Worm (Caenorhabditis elegans) whole organism, mixed stage, embryonic: Measurements from ENCODE around the gene T25D10.4.

Experiments used
- M03D4.4 ChIP-seq: sonication (generic microtip); optimal IDR thresholded peaks from 2 replicates; lab custom pipeline; 2017; ENCODE audit warnings: mild to moderate bottlenecking, missing genetic modification characterization, missing compliant biosample characterization
- bed-3 ChIP-seq: fragments of 200-800 bp; sonication (Bioruptor generic); optimal IDR thresholded peaks from 3 replicates; lab custom pipeline; 2018; ENCODE audit warnings: mild to moderate bottlenecking, missing genetic modification characterization, moderate library complexity, missing compliant biosample characterization
- blmp-1 ChIP-seq: fragments of 150-350 bp; optimal IDR thresholded peaks from 2 replicates; lab custom pipeline; 2014; ENCODE audit warnings: missing biosample characterization, missing genetic modification characterization
- ceh-39 ChIP-seq: fragments of 150-350 bp; optimal IDR thresholded peaks from 2 replicates; lab custom pipeline; 2014; ENCODE audit warnings: missing biosample characterization, missing genetic modification characterization
- ceh-43 ChIP-seq: fragments of 200-800 bp; sonication (Bioruptor generic); optimal IDR thresholded peaks from 2 replicates; lab custom pipeline; 2018; ENCODE audit warnings: mild to moderate bottlenecking, missing genetic modification characterization, moderate library complexity, missing compliant biosample characterization
- ceh-83 ChIP-seq: fragments of 200-800 bp; sonication (Bioruptor generic); optimal IDR thresholded peaks from 2 replicates; lab custom pipeline; 2018; ENCODE audit warnings: mild to moderate bottlenecking, missing genetic modification characterization, missing compliant biosample characterization
- ces-1 ChIP-seq: fragments of 150-350 bp; optimal IDR thresholded peaks from 2 replicates; lab custom pipeline; 2014; ENCODE audit warnings: missing biosample characterization, missing genetic modification reagents, missing genetic modification characterization
- cnd-1 ChIP-seq: fragments of 200-800 bp; sonication (Bioruptor generic); optimal IDR thresholded peaks from 2 replicates; lab custom pipeline; 2018; ENCODE audit warnings: mild to moderate bottlenecking, missing genetic modification characterization, missing compliant biosample characterization
- drap-1 ChIP-seq: fragments of 200-800 bp; sonication (Bioruptor generic); optimal IDR thresholded peaks from 3 replicates; lab custom pipeline; 2018; ENCODE audit warnings: mild to moderate bottlenecking, missing genetic modification characterization, missing compliant biosample characterization
- elt-1 ChIP-seq: sonication (generic microtip); optimal IDR thresholded peaks from 2 replicates; lab custom pipeline; 2017; ENCODE audit warnings: missing genetic modification characterization, mild to moderate bottlenecking, missing compliant biosample characterization, antibody characterized with exemption, moderate library complexity, borderline replicate concordance; ENCODE audit not compliant: insufficient read depth
- elt-3 ChIP-seq: fragments of 150-350 bp; optimal IDR thresholded peaks from 2 replicates; lab custom pipeline; 2014; ENCODE audit warnings: missing biosample characterization, missing genetic modification characterization
- flh-1 ChIP-seq: fragments of 200-800 bp; sonication (Bioruptor generic); optimal IDR thresholded peaks from 2 replicates; lab custom pipeline; 2018; ENCODE audit warnings: mild to moderate bottlenecking, missing genetic modification characterization, moderate library complexity, missing compliant biosample characterization
- ham-2 ChIP-seq: fragments of 200-800 bp; sonication (Bioruptor generic); optimal IDR thresholded peaks from 2 replicates; lab custom pipeline; 2018; ENCODE audit warnings: mild to moderate bottlenecking, missing genetic modification characterization, missing compliant biosample characterization
- hlh-1 ChIP-seq: fragments of 150-350 bp; optimal IDR thresholded peaks from 2 replicates; lab custom pipeline; 2014; ENCODE audit warnings: missing biosample characterization, missing genetic modification reagents, missing genetic modification characterization
- lin-13 ChIP-seq: fragments of 150-350 bp; optimal IDR thresholded peaks from 2 replicates; lab custom pipeline; 2014; ENCODE audit warnings: missing biosample characterization, missing genetic modification characterization
- lin-32 ChIP-seq: fragments of 200-800 bp; sonication (Bioruptor generic); optimal IDR thresholded peaks from 2 replicates; lab custom pipeline; 2018; ENCODE audit warnings: mild to moderate bottlenecking, missing genetic modification characterization, missing compliant biosample characterization
- lsy-2 ChIP-seq: fragments of 150-350 bp; optimal IDR thresholded peaks from 2 replicates; lab custom pipeline; 2014; ENCODE audit warnings: missing biosample characterization, missing genetic modification characterization
- mab-5 ChIP-seq: fragments of 150-350 bp; optimal IDR thresholded peaks from 2 replicates; lab custom pipeline; 2014; ENCODE audit warnings: missing biosample characterization, missing genetic modification characterization
- mep-1 ChIP-seq: fragments of 150-350 bp; optimal IDR thresholded peaks from 2 replicates; lab custom pipeline; 2017; ENCODE audit warnings: missing biosample characterization, missing genetic modification reagents, missing genetic modification characterization, inconsistent platforms
- mls-2 ChIP-seq: sonication (generic microtip); optimal IDR thresholded peaks from 2 replicates; lab custom pipeline; 2016; ENCODE audit warnings: mild to moderate bottlenecking, missing genetic modification characterization, moderate library complexity, missing compliant biosample characterization
- nhr-12 ChIP-seq: fragments of 150-350 bp; optimal IDR thresholded peaks from 2 replicates; lab custom pipeline; 2014; ENCODE audit warnings: missing biosample characterization, missing genetic modification characterization
- nhr-2 ChIP-seq: fragments of 150-350 bp; optimal IDR thresholded peaks from 2 replicates; lab custom pipeline; 2014; ENCODE audit warnings: missing biosample characterization, missing genetic modification characterization
- nhr-237 ChIP-seq: fragments of 150-350 bp; optimal IDR thresholded peaks from 2 replicates; lab custom pipeline; 2014; ENCODE audit warnings: missing biosample characterization, missing genetic modification characterization
- nhr-28 ChIP-seq: fragments of 150-350 bp; optimal IDR thresholded peaks from 2 replicates; lab custom pipeline; 2014; ENCODE audit warnings: missing biosample characterization, missing genetic modification characterization
- nhr-76 ChIP-seq: sonication (generic microtip); optimal IDR thresholded peaks from 2 replicates; lab custom pipeline; 2017; ENCODE audit warnings: missing biosample characterization, missing genetic modification characterization
- pha-4 ChIP-seq: fragments of 150-350 bp; optimal IDR thresholded peaks from 2 replicates; lab custom pipeline; 2018; ENCODE audit warnings: missing biosample characterization, missing genetic modification reagents, missing genetic modification characterization
- sem-2 ChIP-seq: fragments of 200-800 bp; sonication (Bioruptor generic); optimal IDR thresholded peaks from 2 replicates; lab custom pipeline; 2018; ENCODE audit warnings: mild to moderate bottlenecking, missing genetic modification characterization, missing compliant biosample characterization
- snpc-4 ChIP-seq: fragments of 150-350 bp; optimal IDR thresholded peaks from 2 replicates; lab custom pipeline; 2014; ENCODE audit warnings: missing biosample characterization, missing genetic modification characterization
- sptf-1 ChIP-seq: sonication (generic microtip); optimal IDR thresholded peaks from 2 replicates; lab custom pipeline; 2017; ENCODE audit warnings: mild to moderate bottlenecking, missing genetic modification characterization, moderate library complexity, missing compliant biosample characterization
- tbx-8 ChIP-seq: fragments of 200-800 bp; sonication (Bioruptor generic); optimal IDR thresholded peaks from 2 replicates; lab custom pipeline; 2018; ENCODE audit warnings: mild to moderate bottlenecking, missing genetic modification characterization, moderate library complexity, missing compliant biosample characterization
- unc-120 ChIP-seq: sonication (generic microtip); optimal IDR thresholded peaks from 2 replicates; lab custom pipeline; 2017; ENCODE audit warnings: missing genetic modification characterization, missing compliant biosample characterization; ENCODE audit not compliant: poor library complexity, severe bottlenecking
- unc-39 ChIP-seq: fragments of 150-350 bp; optimal IDR thresholded peaks from 2 replicates; lab custom pipeline; 2014; ENCODE audit warnings: missing biosample characterization, missing genetic modification characterization
- zip-8 ChIP-seq: fragments of 150-350 bp; optimal IDR thresholded peaks from 2 replicates; lab custom pipeline; 2014; ENCODE audit warnings: missing biosample characterization, missing genetic modification characterization
- ztf-11 ChIP-seq: fragments of 150-350 bp; optimal IDR thresholded peaks from 2 replicates; lab custom pipeline; 2014; ENCODE audit warnings: missing biosample characterization, missing genetic modification characterization

The T25D10.4 gene

DNA sequence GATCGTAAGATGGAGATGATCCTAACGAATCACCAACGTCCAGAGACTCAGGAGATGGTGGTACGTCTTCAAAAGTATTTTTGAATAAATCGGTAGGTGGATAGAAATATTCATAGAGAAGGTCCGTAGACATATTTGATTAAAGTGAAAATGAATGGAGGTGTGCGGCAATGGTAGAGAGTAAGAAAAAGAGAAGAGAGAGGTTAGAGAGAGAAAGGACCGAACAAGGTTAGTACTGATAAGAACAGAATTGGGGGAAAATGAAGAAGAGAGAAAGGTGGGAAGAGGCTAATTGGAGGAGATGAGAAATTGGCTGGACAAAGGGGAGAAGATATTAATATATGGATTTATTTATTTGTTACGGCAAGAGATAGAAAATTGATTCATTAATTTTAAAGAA, 39.6 kb upstream of the T25D10.4 start, which contains the start of gene nhr-22:
Gene nhr-22 (minus strand): TSS at position 137 of the 400 bp plus-strand sequence.
- TF ChIP-seq mab-5 (tag; lab: Kevin White, UChicago): no peak
- no peak for TF ChIP-seq nhr-237 (tag; lab: Kevin White, UChicago)
- TF ChIP-seq elt-3: no peak
- TF ChIP-seq blmp-1 (tag; lab: Kevin White, UChicago): no peak
- no peak for TF ChIP-seq mls-2 (tag; lab: Kevin White, UChicago)
- no peak for TF ChIP-seq sptf-1 (tag; lab: Kevin White, UChicago)
- no peak for TF ChIP-seq ztf-11 (tag; lab: Kevin White, UChicago)
- no peak for TF ChIP-seq unc-39 (tag; lab: Kevin White, UChicago)
- no peak for TF ChIP-seq lin-13 (tag; lab: Kevin White, UChicago)
- TF ChIP-seq drap-1 (GFP tag; lab: Kevin White, UChicago): no peak
- no peak for TF ChIP-seq nhr-12 (tag; lab: Kevin White, UChicago)

DNA sequence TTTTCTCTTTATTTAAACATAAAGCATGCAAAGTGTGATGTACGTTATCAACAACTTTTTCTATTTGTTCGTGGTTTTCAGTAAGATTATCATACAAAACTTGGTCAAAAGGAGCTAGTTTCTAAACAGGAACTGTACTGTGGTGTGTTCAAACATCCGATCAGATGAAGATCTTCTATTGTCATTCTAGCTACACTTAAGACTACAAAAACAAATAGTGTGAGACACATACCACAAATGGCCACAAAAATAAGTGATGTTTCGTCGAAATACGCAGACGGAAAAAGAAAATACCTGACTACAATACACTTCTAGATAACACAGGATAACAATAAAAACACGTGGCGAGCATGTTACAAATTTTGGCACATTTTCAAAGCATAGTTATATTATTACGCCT, 38.6 kb upstream of the T25D10.4 start:
- no peak for TF ChIP-seq nhr-237 (tag; lab: Kevin White, UChicago)
- TF ChIP-seq bed-3 (GFP tag; lab: Kevin White, UChicago): no peak
- no peak for TF ChIP-seq nhr-12 (tag; lab: Kevin White, UChicago)
- TF ChIP-seq ceh-43 (GFP tag; lab: Kevin White, UChicago): no peak
- no peak for TF ChIP-seq snpc-4 (tag; lab: Kevin White, UChicago)

DNA sequence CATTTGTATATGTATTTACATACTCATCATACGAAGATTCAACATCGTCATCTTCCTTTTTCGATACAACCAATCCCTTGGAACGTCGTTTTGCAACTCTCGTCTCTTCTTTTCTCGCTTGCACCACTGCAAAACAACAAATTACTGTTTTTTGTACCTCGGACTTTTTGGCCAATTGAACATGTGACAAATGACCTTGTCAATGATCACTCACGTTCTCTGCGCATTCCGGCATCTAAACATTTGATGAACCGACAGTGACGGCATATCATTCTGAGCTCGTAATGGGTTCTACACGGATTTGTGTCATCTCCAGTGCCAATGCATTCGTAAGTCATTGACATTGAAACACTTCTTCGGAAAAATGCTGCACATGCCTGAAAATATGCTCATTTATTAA, 38.1 kb upstream of the T25D10.4 start:
- TF ChIP-seq hlh-1 (no peak), cnd-1 (tag; lab: Kevin White, UChicago) (no peak), unc-120 (tag; lab: Kevin White, UChicago) (no peak), blmp-1 (tag; lab: Kevin White, UChicago) (no peak), nhr-237 (tag; lab: Kevin White, UChicago) (no peak), mep-1 (tag; lab: Kevin White, UChicago) (no peak), nhr-2 (tag; lab: Kevin White, UChicago) (no peak), nhr-76 (tag; lab: Kevin White, UChicago) (no peak)

DNA sequence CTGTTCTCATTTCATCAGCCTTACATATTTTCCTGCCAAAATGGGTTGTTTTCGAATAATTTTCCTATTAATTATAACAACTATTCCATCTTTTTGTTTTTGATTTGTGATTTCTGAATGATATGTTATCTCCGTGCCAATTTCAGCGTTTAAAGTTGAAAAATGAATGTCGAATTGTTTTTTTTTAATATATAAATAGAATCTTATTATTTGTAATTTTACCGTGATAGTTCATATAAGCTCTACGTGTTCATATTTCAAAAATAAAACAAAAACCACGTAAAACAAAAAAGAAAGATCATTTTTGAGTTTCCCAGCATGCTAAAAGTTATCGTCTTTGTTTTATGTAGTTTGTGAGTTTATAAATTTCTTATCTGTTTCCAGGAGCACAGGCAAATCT, 33.6 kb upstream of the T25D10.4 start, which contains the start of gene K06A1.2:
Gene K06A1.2 (plus strand): TSS at position 301 of the 400 bp plus-strand sequence.
- TF ChIP-seq M03D4.4 (no peak), nhr-28 (tag; lab: Kevin White, UChicago) (no peak), drap-1 (GFP tag; lab: Kevin White, UChicago) (no peak), unc-39 (tag; lab: Kevin White, UChicago) (no peak), ceh-39 (no peak), blmp-1 (tag; lab: Kevin White, UChicago) (no peak), tbx-8 (no peak), lin-13 (tag; lab: Kevin White, UChicago) (no peak), mab-5 (tag; lab: Kevin White, UChicago) (no peak), ztf-11 (tag; lab: Kevin White, UChicago) (no peak), elt-3 (no peak), nhr-2 (tag; lab: Kevin White, UChicago) (no peak), mep-1 (tag; lab: Kevin White, UChicago) (no peak), sem-2 (GFP tag; lab: Kevin White, UChicago) (no peak), nhr-12 (tag; lab: Kevin White, UChicago) (no peak)

DNA sequence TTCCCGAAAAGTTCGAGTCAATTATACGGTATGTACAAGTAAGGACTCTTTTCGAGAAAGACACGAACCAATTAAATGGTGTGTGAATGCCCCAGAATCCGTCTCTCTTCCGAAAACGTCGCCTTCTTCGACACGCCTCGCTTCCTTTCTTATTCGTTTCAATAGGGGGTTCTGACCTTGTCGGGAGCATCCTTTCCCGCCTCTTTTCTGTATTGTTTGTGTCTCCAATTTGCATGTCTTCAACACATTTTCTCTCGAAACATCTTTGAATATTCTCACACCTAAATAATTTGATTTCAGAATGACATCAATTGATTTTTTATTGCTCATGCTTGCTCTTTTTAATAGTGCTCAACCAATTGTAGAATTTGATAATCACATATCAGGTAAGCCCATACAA, 31.0 kb upstream of the T25D10.4 start, which contains the start of gene cutl-16:
Gene cutl-16 (plus strand): TSS at position 301 of the 400 bp plus-strand sequence.
- TF ChIP-seq sptf-1 (tag; lab: Kevin White, UChicago) (peak; percentile 22), mls-2 (tag; lab: Kevin White, UChicago) (peak; percentile 23), unc-39 (tag; lab: Kevin White, UChicago) (no peak), ham-2 (GFP tag; lab: Kevin White, UChicago) (peak; percentile 8)

DNA sequence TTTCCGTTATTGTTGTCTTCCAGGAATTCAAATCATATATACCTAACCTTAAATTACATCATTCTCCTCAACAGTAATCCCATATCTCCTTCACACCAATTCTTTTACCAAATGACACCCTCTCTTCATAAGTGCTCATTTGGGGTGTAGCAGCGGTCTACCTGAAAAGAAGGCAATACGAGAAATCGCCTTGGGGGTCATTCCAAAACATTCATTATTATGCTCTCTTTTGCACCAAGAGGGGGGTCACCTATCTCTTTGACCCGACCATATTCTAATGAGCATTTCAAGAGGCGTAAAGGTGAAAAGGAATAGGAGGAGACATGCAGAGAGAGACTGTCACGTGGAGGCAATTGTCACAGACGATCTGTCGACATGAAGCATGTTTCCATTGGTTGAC, 26.8 kb upstream of the T25D10.4 start:
- TF ChIP-seq nhr-2 (tag; lab: Kevin White, UChicago) (peak; percentile 95), nhr-28 (tag; lab: Kevin White, UChicago) (no peak)

DNA sequence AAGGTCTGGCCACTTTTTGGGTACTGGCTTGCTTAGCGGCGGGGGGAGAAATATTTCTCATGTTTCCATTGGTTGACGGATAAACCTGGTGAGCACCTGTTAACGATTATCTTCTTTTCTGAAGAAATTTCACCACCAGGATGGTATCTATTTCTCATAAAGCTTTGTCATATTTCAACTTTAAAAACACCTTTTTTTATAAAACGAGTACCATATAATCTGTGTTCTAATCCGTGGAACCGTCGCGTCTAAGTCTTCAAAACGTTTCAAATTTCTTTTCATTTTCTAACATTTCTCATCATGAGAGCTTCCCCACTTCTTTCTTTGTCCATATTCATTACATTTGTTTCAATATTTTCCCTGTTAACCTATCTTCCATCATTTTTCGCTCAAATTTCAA, 15.9 kb upstream of the T25D10.4 start, which contains the start of gene col-75:
Gene col-75 (plus strand): TSS at position 301 of the 400 bp plus-strand sequence.
- no peak for TF ChIP-seq hlh-1
- no peak for TF ChIP-seq ces-1 (GFP tag; lab: Kevin White, UChicago)
- no peak for TF ChIP-seq ztf-11 (tag; lab: Kevin White, UChicago)
- no peak for TF ChIP-seq ceh-39
- no peak for TF ChIP-seq nhr-12 (tag; lab: Kevin White, UChicago)
- no peak for TF ChIP-seq drap-1 (GFP tag; lab: Kevin White, UChicago)
- no peak for TF ChIP-seq unc-120 (tag; lab: Kevin White, UChicago)
- TF ChIP-seq mab-5 (tag; lab: Kevin White, UChicago): no peak
- no peak for TF ChIP-seq zip-8
- TF ChIP-seq elt-3: no peak
- no peak for TF ChIP-seq lin-32 (GFP tag; lab: Kevin White, UChicago)
- no peak for TF ChIP-seq pha-4 (tag; lab: Kevin White, UChicago)
- no peak for TF ChIP-seq ham-2 (GFP tag; lab: Kevin White, UChicago)
- TF ChIP-seq ceh-83 (GFP tag; lab: Kevin White, UChicago): no peak
- no peak for TF ChIP-seq lsy-2 (tag; lab: Kevin White, UChicago)
- TF ChIP-seq elt-1 (tag; lab: Kevin White, UChicago): no peak
- no peak for TF ChIP-seq nhr-2 (tag; lab: Kevin White, UChicago)
- TF ChIP-seq sptf-1 (tag; lab: Kevin White, UChicago): no peak
- no peak for TF ChIP-seq nhr-28 (tag; lab: Kevin White, UChicago)
- TF ChIP-seq flh-1: no peak
